Fruit fly (Drosophila melanogaster) whole organism, wandering third instar larva: ENCODE measurements around the gene Myo28B1.

Source experiments
- Abd-B ChIP-seq: fragments of >200 bp; optimal IDR thresholded peaks from 2 replicates; lab custom pipeline; 2017; ENCODE audit warnings: missing biosample characterization, missing genetic modification characterization
- CG32264 ChIP-seq: fragments of 200-800 bp; sonication (Bioruptor generic); optimal IDR thresholded peaks from 2 replicates; lab custom pipeline; 2016; ENCODE audit warnings: missing biosample characterization, missing genetic modification characterization
- CG9705 ChIP-seq: fragments of 200-800 bp; sonication (Bioruptor generic); optimal IDR thresholded peaks from 2 replicates; lab custom pipeline; 2018; ENCODE audit warnings: missing biosample characterization, mild to moderate bottlenecking, missing genetic modification characterization
- CrebA ChIP-seq: fragments of 200-800 bp; sonication (Bioruptor generic); optimal IDR thresholded peaks from 2 replicates; lab custom pipeline; 2016; ENCODE audit warnings: missing biosample characterization, mild to moderate bottlenecking, missing genetic modification characterization, borderline replicate concordance
- Dfd ChIP-seq: fragments of >200 bp; optimal IDR thresholded peaks from 2 replicates; lab custom pipeline; 2017; ENCODE audit warnings: missing biosample characterization, missing genetic modification characterization
- Dif ChIP-seq: fragments of 200-275, 200-300 bp; sonication (Bioruptor generic); optimal IDR thresholded peaks from 2 replicates; lab custom pipeline; 2018; ENCODE audit warnings: missing biosample characterization, missing genetic modification characterization; ENCODE audit not compliant: partially characterized antibody
- HLH106 ChIP-seq: fragments of 200-800 bp; optimal IDR thresholded peaks from 3 replicates; lab custom pipeline; 2019; ENCODE audit warnings: missing biosample characterization, mild to moderate bottlenecking, missing genetic modification characterization, moderate library complexity
- Hnf4 ChIP-seq: fragments of 200-800 bp; sonication (Bioruptor generic); optimal IDR thresholded peaks from 2 replicates; lab custom pipeline; 2016; ENCODE audit warnings: missing biosample characterization, mild to moderate bottlenecking, missing genetic modification characterization
- Hr78 ChIP-seq: fragments of >200 bp; optimal IDR thresholded peaks from 2 replicates; lab custom pipeline; 2017; ENCODE audit warnings: missing biosample characterization, missing genetic modification characterization
- Jra ChIP-seq: sonication (Bioruptor generic); optimal IDR thresholded peaks from 2 replicates; lab custom pipeline; 2016; ENCODE audit warnings: missing biosample characterization, missing genetic modification characterization
- Myc ChIP-seq: fragments of >200 bp; optimal IDR thresholded peaks from 2 replicates; lab custom pipeline; 2017
- N ChIP-seq: fragments of >200 bp; optimal IDR thresholded peaks from 2 replicates; lab custom pipeline; 2018; ENCODE audit warnings: missing biosample characterization, missing external identifiers, missing genetic modification characterization
- OdsH ChIP-seq: fragments of 200-800 bp; sonication (Bioruptor generic); optimal IDR thresholded peaks from 2 replicates; lab custom pipeline; 2016; ENCODE audit warnings: missing biosample characterization, mild to moderate bottlenecking, missing genetic modification characterization
- Sp1 ChIP-seq: fragments of 200-800 bp; sonication (Bioruptor generic); optimal IDR thresholded peaks from 3 replicates; lab custom pipeline; 2019; ENCODE audit warnings: missing biosample characterization, mild to moderate bottlenecking, missing genetic modification characterization, moderate library complexity
- Vsx2 ChIP-seq: fragments of 200-300, 225-300 bp; sonication (Bioruptor generic); optimal IDR thresholded peaks from 2 replicates; lab custom pipeline; 2018; ENCODE audit warnings: missing biosample characterization, missing genetic modification characterization; ENCODE audit not compliant: partially characterized antibody
- br ChIP-seq: fragments of 200-800 bp; sonication (Bioruptor generic); optimal IDR thresholded peaks from 2 replicates; lab custom pipeline; 2016; ENCODE audit warnings: missing biosample characterization, missing genetic modification characterization
- brk ChIP-seq: fragments of 200-800 bp; sonication (Bioruptor generic); optimal IDR thresholded peaks from 2 replicates; lab custom pipeline; 2016; ENCODE audit warnings: missing biosample characterization, mild to moderate bottlenecking, missing genetic modification characterization
- dl ChIP-seq, 2 experiments: fragments of 175-275, 200-275 bp in 1 of 2; fragments of 200-275 bp in 1 of 2; sonication (Bioruptor generic); optimal IDR thresholded peaks; lab custom pipeline; 2018; ENCODE audit warnings: mild to moderate bottlenecking in 2 of 2, missing biosample characterization in 2 of 2, missing genetic modification characterization in 2 of 2, moderate library complexity in 2 of 2; ENCODE audit not compliant: partially characterized antibody in 2 of 2, insufficient read depth in 1 of 2
- dmrt93B ChIP-seq: fragments of 200-800 bp; sonication (Bioruptor generic); optimal IDR thresholded peaks from 2 replicates; lab custom pipeline; 2018; ENCODE audit warnings: missing biosample characterization, mild to moderate bottlenecking, missing genetic modification characterization
- ey ChIP-seq: fragments of 200-800 bp; sonication (Bioruptor generic); optimal IDR thresholded peaks from 2 replicates; lab custom pipeline; 2016; ENCODE audit warnings: missing biosample characterization, missing genetic modification characterization
- foxo ChIP-seq, 2 experiments: fragments of 200-800 bp; sonication (Bioruptor generic); optimal IDR thresholded peaks; 2 replicates in 1 of 2; 3 replicates in 1 of 2; lab custom pipeline; 2016 to 2017; ENCODE audit warnings: missing biosample characterization in 2 of 2, missing genetic modification characterization in 2 of 2
- fru ChIP-seq: fragments of 200-800 bp; sonication (Bioruptor generic); optimal IDR thresholded peaks from 3 replicates; lab custom pipeline; 2016; ENCODE audit warnings: missing biosample characterization, mild to moderate bottlenecking, missing genetic modification characterization
- h ChIP-seq: fragments of 200-800 bp; sonication (Bioruptor generic); optimal IDR thresholded peaks from 3 replicates; lab custom pipeline; 2016; ENCODE audit warnings: missing biosample characterization, mild to moderate bottlenecking, missing genetic modification characterization
- jim ChIP-seq: fragments of 175-275, 200-325 bp; sonication (Bioruptor generic); optimal IDR thresholded peaks from 2 replicates; lab custom pipeline; 2016; ENCODE audit warnings: missing biosample characterization, mild to moderate bottlenecking, missing genetic modification characterization
- lola ChIP-seq: fragments of >200 bp; optimal IDR thresholded peaks from 2 replicates; lab custom pipeline; 2017; ENCODE audit warnings: missing biosample characterization, missing genetic modification characterization
- pan ChIP-seq: fragments of >200 bp; optimal IDR thresholded peaks from 2 replicates; lab custom pipeline; 2017
- psq ChIP-seq: fragments of 200-800 bp; sonication (Bioruptor generic); optimal IDR thresholded peaks from 3 replicates; lab custom pipeline; 2017; ENCODE audit warnings: missing biosample characterization, mild to moderate bottlenecking, missing genetic modification characterization, moderate library complexity
- rgr ChIP-seq: fragments of 200-800 bp; sonication (Bioruptor generic); optimal IDR thresholded peaks from 3 replicates; lab custom pipeline; 2016; ENCODE audit warnings: missing biosample characterization, mild to moderate bottlenecking, missing genetic modification characterization
- sage ChIP-seq: fragments of 200-800 bp; sonication (Bioruptor generic); optimal IDR thresholded peaks from 2 replicates; lab custom pipeline; 2016; ENCODE audit warnings: missing biosample characterization, mild to moderate bottlenecking, missing genetic modification characterization
- tai ChIP-seq: sonication (Bioruptor generic); optimal IDR thresholded peaks from 2 replicates; lab custom pipeline; 2016; ENCODE audit warnings: missing biosample characterization, missing genetic modification characterization
- usp ChIP-seq: fragments of >200 bp; optimal IDR thresholded peaks from 2 replicates; lab custom pipeline; 2017; ENCODE audit warnings: missing biosample characterization, missing genetic modification characterization
- woc ChIP-seq: sonication (Bioruptor generic); optimal IDR thresholded peaks from 2 replicates; lab custom pipeline; 2016; ENCODE audit warnings: missing biosample characterization, mild to moderate bottlenecking, missing genetic modification characterization

Gene Myo28B1

DNA sequence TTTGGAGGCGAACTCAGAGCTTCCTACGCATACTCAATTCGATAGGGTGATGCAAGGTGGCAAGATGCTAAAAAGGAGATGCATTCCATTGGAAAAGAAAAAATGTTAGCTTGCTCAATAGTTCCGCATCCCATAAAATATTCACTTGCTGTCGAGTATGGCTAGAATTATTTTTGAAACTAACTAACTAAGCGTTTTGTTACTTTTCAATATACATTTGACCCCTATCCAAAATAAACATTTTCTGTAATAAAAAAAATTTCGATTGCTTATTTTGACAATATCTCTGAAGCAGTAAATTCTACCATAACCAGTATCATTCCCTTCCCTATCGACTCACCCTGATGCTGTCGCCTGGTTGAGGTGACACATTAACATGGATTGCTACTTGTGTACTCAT lies 37.7 kb downstream of the Myo28B1 start:
- TF ChIP-seq Hnf4: peak; percentile 67
- TF ChIP-seq Jra (GFP tag; lab: Kevin White, UChicago): peak; percentile 34
- no peak for TF ChIP-seq Abd-B (GFP tag; lab: Kevin White, UChicago)
- TF ChIP-seq pan (lab: Kevin White, UChicago): no peak
- TF ChIP-seq CrebA (GFP tag; lab: Kevin White, UChicago): no peak
- peak; percentile 82 for TF ChIP-seq ey (GFP tag; lab: Kevin White, UChicago)
- TF ChIP-seq jim (GFP tag; lab: Kevin White, UChicago): no peak
- peak; percentile 77 for TF ChIP-seq Sp1 (GFP tag; lab: Kevin White, UChicago)
- no peak for TF ChIP-seq sage
- TF ChIP-seq Dfd (GFP tag; lab: Kevin White, UChicago): no peak
- TF ChIP-seq Dif (GFP tag; lab: Kevin White, UChicago): no peak
- TF ChIP-seq CG9705 (GFP tag; lab: Kevin White, UChicago): peak; percentile 42
- peak; percentile 82 for TF ChIP-seq HLH106 (tag; lab: Kevin White, UChicago)
- TF ChIP-seq rgr: peak; percentile 74
- TF ChIP-seq dmrt93B: peak; percentile 61
- no peak for TF ChIP-seq Myc
- no peak for TF ChIP-seq Hr78 (GFP tag; lab: Kevin White, UChicago)
- peak; percentile 84 for TF ChIP-seq br (GFP tag; lab: Kevin White, UChicago)
- no peak for TF ChIP-seq usp (GFP tag; lab: Kevin White, UChicago)
- peak; percentile 79 for TF ChIP-seq OdsH (GFP tag; lab: Kevin White, UChicago)
- TF ChIP-seq h (GFP tag; lab: Kevin White, UChicago): peak; percentile 77
- peak; percentile 75 for TF ChIP-seq tai (GFP tag; lab: Kevin White, UChicago)
- peak in 1 of 2 experiments; percentile 79 for TF ChIP-seq foxo (GFP tag; optimal IDR thresholded peaks at IDR 0.05; lab: Kevin White, UChicago)
- TF ChIP-seq N (GFP tag; lab: Kevin White, UChicago): no peak
- TF ChIP-seq woc (GFP tag; lab: Kevin White, UChicago): peak; percentile 37
- no peak for TF ChIP-seq brk (GFP tag; lab: Kevin White, UChicago)
- TF ChIP-seq fru (GFP tag; lab: Kevin White, UChicago): peak; percentile 79
- peak; percentile 30 for TF ChIP-seq CG32264 (GFP tag; lab: Kevin White, UChicago)
- peak; percentile 67 for TF ChIP-seq psq
- TF ChIP-seq, all 38 proteins: peak for 17

DNA sequence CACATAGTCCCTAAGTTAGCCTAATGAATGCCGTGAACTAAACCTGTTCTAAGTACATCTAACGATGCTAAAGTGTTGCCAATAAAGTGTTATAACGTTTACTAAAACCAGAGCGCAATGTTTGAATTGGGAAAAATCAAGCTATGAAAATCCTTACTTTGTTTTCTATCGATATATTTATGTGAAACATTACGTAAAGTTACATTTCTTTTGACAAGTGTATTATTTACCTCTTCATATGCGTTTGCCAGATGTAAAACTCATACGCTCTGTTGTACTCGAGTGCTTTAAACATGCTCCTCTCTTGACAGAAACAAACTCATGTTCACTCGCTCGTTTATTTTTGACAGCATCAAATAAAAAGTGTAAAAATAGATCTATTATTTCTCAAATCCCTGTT lies 44.7 kb downstream of the Myo28B1 start, which contains the start of gene Ntl:
Ntl (plus strand) TSS at position 301 of the 400 bp plus-strand sequence.
- TF ChIP-seq lola (no peak), Vsx2 (GFP tag; lab: Kevin White, UChicago) (no peak), br (GFP tag; lab: Kevin White, UChicago) (no peak), rgr (no peak), Hnf4 (no peak), h (GFP tag; lab: Kevin White, UChicago) (no peak), Jra (GFP tag; lab: Kevin White, UChicago) (no peak), CG32264 (GFP tag; lab: Kevin White, UChicago) (no peak), Dfd (GFP tag; lab: Kevin White, UChicago) (no peak), brk (GFP tag; lab: Kevin White, UChicago) (no peak), OdsH (GFP tag; lab: Kevin White, UChicago) (no peak), psq (no peak), ey (GFP tag; lab: Kevin White, UChicago) (no peak), Sp1 (GFP tag; lab: Kevin White, UChicago) (no peak)

DNA sequence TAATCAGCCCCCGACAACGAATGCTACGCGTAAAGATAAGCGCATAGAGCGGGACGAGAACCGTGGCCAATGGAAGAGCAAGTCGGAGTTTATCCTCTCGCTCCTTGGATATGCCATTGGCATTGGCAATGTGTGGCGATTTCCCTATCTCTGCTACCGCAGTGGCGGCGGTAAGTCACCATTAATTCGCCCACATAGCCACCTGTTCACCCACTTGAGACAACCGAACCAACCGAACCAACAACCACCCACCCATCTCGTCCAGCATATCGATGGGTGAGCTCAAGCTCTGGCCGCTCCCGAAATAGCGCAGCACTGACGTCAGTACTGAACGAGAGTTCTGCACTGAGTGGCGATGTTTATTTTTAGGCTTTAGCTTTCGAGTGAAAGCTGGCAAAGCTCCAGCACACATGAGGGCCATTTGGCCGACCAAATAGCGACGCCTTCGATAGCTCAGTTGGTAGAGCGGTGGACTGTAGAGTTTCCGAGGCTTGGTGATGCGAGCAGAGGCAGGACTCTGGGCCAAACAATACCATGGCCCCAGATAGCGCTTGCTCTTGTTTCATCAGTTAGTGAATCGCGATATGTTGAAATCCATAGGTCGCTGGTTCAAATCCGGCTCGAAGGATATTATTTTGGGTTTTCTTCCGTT lies 45.3 kb downstream of the Myo28B1 start:
- TF ChIP-seq Dif (GFP tag; lab: Kevin White, UChicago) (no peak), br (GFP tag; lab: Kevin White, UChicago) (no peak), dl (GFP tag; optimal IDR thresholded peaks at IDR 0.05; lab: Kevin White, UChicago; ENCODE audit: insufficient read depth in 1 of 2, partially characterized antibody in 2 of 2) (no peak), dmrt93B (no peak), Hnf4 (no peak), CG32264 (GFP tag; lab: Kevin White, UChicago) (no peak), Myc (no peak), woc (GFP tag; lab: Kevin White, UChicago) (no peak)
- TF ChIP-seq, all 38 proteins: peak for 0

DNA sequence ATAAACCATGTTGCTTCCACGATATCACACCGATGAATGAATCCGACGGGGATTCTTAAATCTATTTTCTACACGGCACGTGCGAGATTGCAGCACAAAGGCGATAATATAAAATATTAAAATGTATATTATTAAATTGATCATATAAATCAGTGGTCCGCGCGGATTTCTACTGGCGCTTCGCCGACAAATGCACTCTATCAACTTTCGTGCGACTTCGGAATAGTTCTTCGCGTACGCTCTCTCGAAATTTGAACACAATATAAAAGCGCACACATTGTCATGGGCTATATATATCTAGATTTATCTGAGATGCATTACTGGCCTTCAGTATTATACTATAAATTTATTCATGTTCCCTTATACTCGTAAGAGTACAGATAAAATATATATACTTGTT lies 50.7 kb downstream of the Myo28B1 start, which contains the start of gene CG33296:
CG33296 (minus strand) TSS at position 101 of the 400 bp plus-strand sequence.
- no peak for TF ChIP-seq dl (GFP tag; optimal IDR thresholded peaks at IDR 0.05; lab: Kevin White, UChicago; ENCODE audit: insufficient read depth in 1 of 2, partially characterized antibody in 2 of 2)
- TF ChIP-seq Sp1 (GFP tag; lab: Kevin White, UChicago): no peak
